Fruit fly (Drosophila melanogaster) whole organism, embryonic: Measurements from ENCODE around the gene xmas.
A peak's percentile ranks its signal among the peaks of the same experiment; 100 is the strongest.

Source experiments
- Atf3 ChIP-seq: fragments of 200-800 bp; sonication (Bioruptor generic); optimal IDR thresholded peaks from 3 replicates; lab custom pipeline; 2016; ENCODE audit warnings: missing biosample characterization, missing genetic modification characterization
- B-H2 ChIP-seq: fragments of 200-800 bp; sonication (Bioruptor generic); optimal IDR thresholded peaks from 2 replicates; lab custom pipeline; 2018; ENCODE audit warnings: missing biosample characterization, mild to moderate bottlenecking, missing genetic modification characterization
- Blimp-1 ChIP-seq: fragments of 200-800 bp; sonication (Bioruptor generic); optimal IDR thresholded peaks from 3 replicates; lab custom pipeline; 2018; ENCODE audit warnings: missing biosample characterization, missing genetic modification characterization, mild to moderate bottlenecking, moderate library complexity, missing genetic modification reagents
- CG10267 ChIP-seq: fragments of 200-800 bp; sonication (Bioruptor generic); optimal IDR thresholded peaks from 2 replicates; lab custom pipeline; 2018; ENCODE audit warnings: missing biosample characterization, mild to moderate bottlenecking, missing genetic modification characterization, moderate library complexity
- CG10462 ChIP-seq: fragments of 200-800 bp; sonication (Bioruptor generic); optimal IDR thresholded peaks from 2 replicates; lab custom pipeline; 2016; ENCODE audit warnings: missing biosample characterization, missing genetic modification characterization
- CG10979 ChIP-seq: fragments of 200-800 bp; sonication (Bioruptor generic); optimal IDR thresholded peaks from 2 replicates; lab custom pipeline; 2018; ENCODE audit warnings: missing biosample characterization, mild to moderate bottlenecking, missing genetic modification characterization, moderate library complexity
- CG13296 ChIP-seq: fragments of 200-800 bp; sonication (Bioruptor generic); optimal IDR thresholded peaks from 3 replicates; lab custom pipeline; 2018; ENCODE audit warnings: missing biosample characterization, mild to moderate bottlenecking, missing genetic modification characterization
- CG14050 ChIP-seq: fragments of 200-800 bp; sonication (Bioruptor generic); IDR thresholded peaks from 3 replicates; pipeline ENCODE4 v1.3.6; 2022; ENCODE audit warnings: missing biosample characterization, missing genetic modification characterization
- CG14710 ChIP-seq: fragments of 200-800 bp; sonication (Bioruptor generic); optimal IDR thresholded peaks from 3 replicates; lab custom pipeline; 2019; ENCODE audit warnings: missing biosample characterization, mild to moderate bottlenecking, missing genetic modification characterization, moderate library complexity
- CG15479 ChIP-seq: fragments of 200-800 bp; sonication (Bioruptor generic); optimal IDR thresholded peaks from 3 replicates; lab custom pipeline; 2019; ENCODE audit warnings: missing biosample characterization, mild to moderate bottlenecking, missing genetic modification characterization, moderate library complexity
- CG18476 ChIP-seq: fragments of 200-800 bp; sonication (Bioruptor generic); optimal IDR thresholded peaks from 2 replicates; lab custom pipeline; 2016; ENCODE audit warnings: missing biosample characterization, mild to moderate bottlenecking, missing genetic modification characterization
- CG18599 ChIP-seq: fragments of 200-800 bp; sonication (Bioruptor generic); optimal IDR thresholded peaks from 3 replicates; lab custom pipeline; 2017; ENCODE audit warnings: missing biosample characterization, missing genetic modification characterization, mild to moderate bottlenecking, moderate library complexity, missing genetic modification reagents
- CG2712 ChIP-seq: fragments of 200-800 bp; optimal IDR thresholded peaks from 3 replicates; lab custom pipeline; 2019; ENCODE audit warnings: missing biosample characterization, mild to moderate bottlenecking, missing genetic modification characterization, moderate library complexity
- CG31441 ChIP-seq: fragments of 200-800 bp; sonication (Bioruptor generic); IDR thresholded peaks from 2 replicates; pipeline ENCODE4 v1.3.6; 2022; ENCODE audit warnings: missing biosample characterization, missing genetic modification characterization
- CG32532 ChIP-seq: fragments of 200-800 bp; sonication (Bioruptor generic); IDR thresholded peaks from 2 replicates; pipeline ENCODE4 v1.3.6; 2022; ENCODE audit warnings: missing biosample characterization, missing genetic modification characterization
- CG32772 ChIP-seq: fragments of 200-800 bp; sonication (Bioruptor generic); IDR thresholded peaks from 2 replicates; pipeline ENCODE4 v1.3.6; 2022; ENCODE audit warnings: missing biosample characterization, missing genetic modification characterization
- CG33213 ChIP-seq: fragments of 200-800 bp; sonication (Bioruptor generic); optimal IDR thresholded peaks from 3 replicates; lab custom pipeline; 2016; ENCODE audit warnings: missing biosample characterization, missing genetic modification characterization
- CG33557 ChIP-seq: fragments of 200-800 bp; sonication (Bioruptor generic); optimal IDR thresholded peaks from 2 replicates; lab custom pipeline; 2019; ENCODE audit warnings: missing biosample characterization, mild to moderate bottlenecking, missing genetic modification characterization, moderate library complexity
- CG3838 ChIP-seq: fragments of 200-800 bp; sonication (Bioruptor generic); optimal IDR thresholded peaks from 3 replicates; lab custom pipeline; 2016; ENCODE audit warnings: missing biosample characterization, missing genetic modification characterization
- CG6683 ChIP-seq: fragments of 200-800 bp; sonication (Bioruptor generic); optimal IDR thresholded peaks from 2 replicates; lab custom pipeline; 2017; ENCODE audit warnings: missing biosample characterization, mild to moderate bottlenecking, missing genetic modification characterization, missing genetic modification reagents
- CG8478 ChIP-seq: fragments of >200 bp; optimal IDR thresholded peaks from 2 replicates; lab custom pipeline; 2018
- CG9609 ChIP-seq: fragments of 200-800 bp; sonication (Bioruptor generic); optimal IDR thresholded peaks from 3 replicates; lab custom pipeline; 2016; ENCODE audit warnings: missing biosample characterization, missing genetic modification characterization
- CG9727 ChIP-seq: fragments of 200-800 bp; sonication (Bioruptor generic); optimal IDR thresholded peaks from 3 replicates; lab custom pipeline; 2017; ENCODE audit warnings: missing biosample characterization, mild to moderate bottlenecking, missing genetic modification characterization
- CHES-1-like ChIP-seq: fragments of 200-800 bp; sonication (Bioruptor generic); optimal IDR thresholded peaks from 2 replicates; lab custom pipeline; 2016; ENCODE audit warnings: missing biosample characterization, missing genetic modification characterization
- Drgx ChIP-seq: fragments of 200-800 bp; sonication (Bioruptor generic); IDR thresholded peaks from 2 replicates; pipeline ENCODE4 v1.3.6; 2022; ENCODE audit warnings: missing biosample characterization, missing genetic modification characterization
- HmgD ChIP-seq: fragments of 200-800 bp; sonication (Bioruptor generic); optimal IDR thresholded peaks from 3 replicates; lab custom pipeline; 2016; ENCODE audit warnings: missing biosample characterization, missing genetic modification characterization
- Hr78 ChIP-seq, 2 experiments: fragments of 200-800 bp in 1 of 2; fragments of >200 bp in 1 of 2; sonication (Bioruptor generic) in 1 of 2; optimal IDR thresholded peaks; 2 replicates each; lab custom pipeline; 2017 to 2019; ENCODE audit warnings: missing biosample characterization in 2 of 2, missing genetic modification characterization in 2 of 2, mild to moderate bottlenecking in 1 of 2, moderate library complexity in 1 of 2
- Jarid2 ChIP-seq: fragments of 200-800 bp; sonication (Bioruptor generic); optimal IDR thresholded peaks from 3 replicates; lab custom pipeline; 2017; ENCODE audit warnings: mild to moderate bottlenecking, missing biosample characterization, missing genetic modification reagents, missing genetic modification characterization
- Lhr ChIP-seq: fragments of 200-800 bp; sonication (Bioruptor generic); optimal IDR thresholded peaks from 3 replicates; lab custom pipeline; 2017; ENCODE audit warnings: mild to moderate bottlenecking, missing biosample characterization, missing genetic modification reagents, missing genetic modification characterization
- ato ChIP-seq: fragments of 200-800 bp; sonication (Bioruptor generic); IDR thresholded peaks from 2 replicates; pipeline ENCODE4 v1.3.6; 2022; ENCODE audit warnings: missing biosample characterization, missing genetic modification characterization; ENCODE audit not compliant: partially characterized antibody
- bbx ChIP-seq: fragments of 200-800 bp; sonication (Bioruptor generic); IDR thresholded peaks from 2 replicates; pipeline ENCODE4 v1.3.6; 2022; ENCODE audit warnings: missing biosample characterization, missing genetic modification characterization; ENCODE audit not compliant: partially characterized antibody
- crc ChIP-seq: fragments of 200-800 bp; sonication (Bioruptor generic); optimal IDR thresholded peaks from 2 replicates; lab custom pipeline; 2016; ENCODE audit warnings: missing biosample characterization, missing genetic modification characterization
- croc ChIP-seq: fragments of 200-800 bp; sonication (Bioruptor generic); conservative IDR thresholded peaks from 3 replicates; pipeline ENCODE4 v1.3.6; 2022; ENCODE audit warnings: missing biosample characterization, missing genetic modification characterization
- en ChIP-seq: fragments of 200-800 bp; sonication (Bioruptor generic); optimal IDR thresholded peaks from 2 replicates; lab custom pipeline; 2016; ENCODE audit warnings: missing biosample characterization, missing genetic modification characterization
- eve ChIP-seq, 2 experiments: fragments of >200 bp; optimal IDR thresholded peaks; 2 replicates each; lab custom pipeline; 2017; ENCODE audit warnings: missing biosample characterization in 2 of 2, missing genetic modification characterization in 2 of 2
- fd3F ChIP-seq: fragments of 200-800 bp; sonication (Bioruptor generic); optimal IDR thresholded peaks from 2 replicates; lab custom pipeline; 2018; ENCODE audit warnings: missing biosample characterization, mild to moderate bottlenecking, missing genetic modification characterization, moderate library complexity
- fd64A ChIP-seq: fragments of 200-800 bp; sonication (Bioruptor generic); optimal IDR thresholded peaks from 3 replicates; lab custom pipeline; 2018; ENCODE audit warnings: missing biosample characterization, mild to moderate bottlenecking, missing genetic modification characterization
- ftz-f1 ChIP-seq: fragments of 200-800 bp; sonication (Bioruptor generic); optimal IDR thresholded peaks from 2 replicates; lab custom pipeline; 2016; ENCODE audit warnings: missing biosample characterization, missing genetic modification characterization
- grn ChIP-seq: fragments of 200-800 bp; sonication (Bioruptor generic); optimal IDR thresholded peaks from 3 replicates; lab custom pipeline; 2017; ENCODE audit warnings: missing biosample characterization, missing genetic modification characterization
- hkb ChIP-seq, 2 experiments: fragments of 200-800 bp in 1 of 2; fragments of >200 bp in 1 of 2; sonication (Bioruptor generic) in 1 of 2; IDR thresholded peaks in 1 of 2; optimal IDR thresholded peaks in 1 of 2; 2 replicates each; pipeline versions ENCODE4 v1.3.6 to Lab custom; 2017 to 2022; ENCODE audit warnings: missing biosample characterization in 1 of 2, missing genetic modification characterization in 1 of 2
- ken ChIP-seq: fragments of 200-800 bp; sonication (Bioruptor generic); IDR thresholded peaks from 3 replicates; pipeline ENCODE4 v1.3.6; 2022; ENCODE audit warnings: missing biosample characterization, missing genetic modification characterization
- lbe ChIP-seq: fragments of 200-800 bp; sonication (Bioruptor generic); optimal IDR thresholded peaks from 2 replicates; lab custom pipeline; 2016; ENCODE audit warnings: missing biosample characterization, mild to moderate bottlenecking, missing genetic modification characterization
- lilli ChIP-seq: fragments of 200-800 bp; sonication (Bioruptor generic); optimal IDR thresholded peaks from 3 replicates; lab custom pipeline; 2016; ENCODE audit warnings: missing biosample characterization, missing genetic modification characterization
- mld ChIP-seq: fragments of 200-800 bp; sonication (Bioruptor generic); IDR thresholded peaks from 3 replicates; pipeline ENCODE4 v1.3.6; 2022; ENCODE audit warnings: missing biosample characterization, missing genetic modification characterization; ENCODE audit not compliant: partially characterized antibody
- oc ChIP-seq: fragments of 200-800 bp; sonication (Bioruptor generic); optimal IDR thresholded peaks from 2 replicates; lab custom pipeline; 2018; ENCODE audit warnings: missing biosample characterization, mild to moderate bottlenecking, missing genetic modification characterization, moderate library complexity
- pita ChIP-seq: fragments of 200-800 bp; sonication (Bioruptor generic); optimal IDR thresholded peaks from 2 replicates; lab custom pipeline; 2017; ENCODE audit warnings: missing biosample characterization, mild to moderate bottlenecking, missing genetic modification characterization
- shn ChIP-seq: fragments of 200-800 bp; sonication (Bioruptor generic); optimal IDR thresholded peaks from 3 replicates; lab custom pipeline; 2016; ENCODE audit warnings: missing biosample characterization, missing genetic modification characterization
- stwl ChIP-seq: fragments of 200-800 bp; sonication (Bioruptor generic); optimal IDR thresholded peaks from 3 replicates; lab custom pipeline; 2018; ENCODE audit warnings: missing biosample characterization, mild to moderate bottlenecking, missing genetic modification characterization, moderate library complexity
- tup ChIP-seq: fragments of 200-800 bp; sonication (Bioruptor generic); optimal IDR thresholded peaks from 2 replicates; lab custom pipeline; 2016; ENCODE audit warnings: missing biosample characterization, mild to moderate bottlenecking, missing genetic modification characterization, moderate library complexity
- wek ChIP-seq: fragments of 200-800 bp; sonication (Bioruptor generic); optimal IDR thresholded peaks from 3 replicates; lab custom pipeline; 2018; ENCODE audit warnings: missing biosample characterization, mild to moderate bottlenecking, missing genetic modification characterization, moderate library complexity

Gene xmas

dm6 chrX:17174115-17174514, 15.0 kb upstream of the xmas start (continued):
- TF ChIP-seq mld (GFP tag; lab: Robert Waterston, UW) (no peak), bbx (GFP tag; lab: Robert Waterston, UW) (no peak), stwl (tag; lab: Kevin White, UChicago) (no peak), CG32772 (GFP tag; lab: Robert Waterston, UW) (no peak), CG9727 (GFP tag; lab: Kevin White, UChicago) (no peak), CG31441 (GFP tag; lab: Robert Waterston, UW) (peak; percentile 40; the same call in 1 of the 2 replicates), crc (GFP tag; lab: Kevin White, UChicago) (no peak), CG2712 (tag; lab: Kevin White, UChicago) (peak; percentile 58), CG9609 (no peak), croc (no peak; the same call in 2 of the 3 replicates), fd64A (GFP tag; lab: Kevin White, UChicago) (no peak), wek (GFP tag; lab: Kevin White, UChicago) (no peak), CG13296 (no peak), CG32532 (no peak), CG33213 (GFP tag; lab: Kevin White, UChicago) (no peak), CG18599 (GFP tag; lab: Kevin White, UChicago) (peak; percentile 7), ato (GFP tag; lab: Robert Waterston, UW) (no peak), CG33557 (GFP tag; lab: Kevin White, UChicago) (no peak), tup (GFP tag; lab: Kevin White, UChicago) (no peak), oc (no peak), CG14050 (GFP tag; lab: Robert Waterston, UW) (no peak), Hr78 (GFP tag; optimal IDR thresholded peaks at IDR 0.05; lab: Kevin White, UChicago) (peak in 1 of 2 experiments; percentile 5), pita (GFP tag; lab: Kevin White, UChicago) (no peak), CG10267 (tag; lab: Kevin White, UChicago) (peak; percentile 18), eve (GFP tag; optimal IDR thresholded peaks at IDR 0.05; lab: Kevin White, UChicago) (no peak), HmgD (no peak), ftz-f1 (no peak), Blimp-1 (GFP tag; lab: Kevin White, UChicago) (peak; percentile 32), CG3838 (GFP tag; lab: Kevin White, UChicago) (no peak), Atf3 (GFP tag; lab: Kevin White, UChicago) (no peak), shn (GFP tag; lab: Kevin White, UChicago) (no peak), CG10462 (GFP tag; lab: Kevin White, UChicago) (no peak), CG15479 (no peak), en (no peak), CG8478 (no peak), CG10979 (tag; lab: Kevin White, UChicago) (peak; percentile 51), CHES-1-like (no peak), Lhr (GFP tag; lab: Kevin White, UChicago) (no peak), CG18476 (GFP tag; lab: Kevin White, UChicago) (no peak), ken (no peak), lbe (GFP tag; lab: Kevin White, UChicago) (no peak), Drgx (GFP tag; lab: Robert Waterston, UW) (peak; percentile 55), CG14710 (tag; lab: Kevin White, UChicago) (peak; percentile 5), hkb (optimal IDR thresholded peaks at IDR 0.05; lab: Kevin White, UChicago) (no peak), hkb (GFP tag; IDR thresholded peaks at IDR 0.05; lab: Robert Waterston, UW) (0 out of 2 replicates have a peak, but pooled peaks have one; percentile 24), B-H2 (GFP tag; lab: Kevin White, UChicago) (no peak), lilli (GFP tag; lab: Kevin White, UChicago) (no peak), fd3F (no peak), CG6683 (no peak), grn (GFP tag; lab: Kevin White, UChicago) (no peak), Jarid2 (no peak)
